Worm (Caenorhabditis elegans) whole organism, L2 larva: Measurements from ENCODE around the gene F40G9.14.

Source experiments
- C34F6.9 ChIP-seq: fragments of 150-350 bp; optimal IDR thresholded peaks from 2 replicates; lab custom pipeline; 2014; ENCODE audit warnings: missing biosample characterization, missing genetic modification characterization
- F13H6.1 ChIP-seq: sonication (generic microtip); optimal IDR thresholded peaks from 2 replicates; lab custom pipeline; 2016; ENCODE audit warnings: missing genetic modification characterization, missing compliant biosample characterization
- R02D3.7 ChIP-seq: fragments of 150-350 bp; optimal IDR thresholded peaks from 2 replicates; lab custom pipeline; 2014; ENCODE audit warnings: missing biosample characterization, missing genetic modification characterization
- ZK546.5 ChIP-seq: sonication (generic microtip); optimal IDR thresholded peaks from 2 replicates; lab custom pipeline; 2017; ENCODE audit warnings: missing biosample characterization, missing genetic modification characterization
- alr-1 ChIP-seq: fragments of 150-350 bp; optimal IDR thresholded peaks from 2 replicates; lab custom pipeline; 2014; ENCODE audit warnings: missing biosample characterization, missing genetic modification characterization
- aly-2 ChIP-seq: fragments of 150-350 bp; optimal IDR thresholded peaks from 2 replicates; lab custom pipeline; 2014; ENCODE audit warnings: missing biosample characterization, missing genetic modification characterization
- ama-1 ChIP-seq: fragments of 150-350 bp; optimal IDR thresholded peaks from 2 replicates; lab custom pipeline; 2018; ENCODE audit warnings: inconsistent platforms
- blmp-1 ChIP-seq: sonication (generic microtip); optimal IDR thresholded peaks from 2 replicates; lab custom pipeline; 2017; ENCODE audit warnings: missing genetic modification characterization, mild to moderate bottlenecking, missing compliant biosample characterization, antibody characterized with exemption, moderate library complexity; ENCODE audit not compliant: insufficient read depth
- ceh-16 ChIP-seq: fragments of 150-350 bp; optimal IDR thresholded peaks from 2 replicates; lab custom pipeline; 2014; ENCODE audit warnings: missing biosample characterization, missing genetic modification characterization
- ceh-82 ChIP-seq: fragments of 150-350 bp; optimal IDR thresholded peaks from 2 replicates; lab custom pipeline; 2014; ENCODE audit warnings: missing biosample characterization, missing genetic modification characterization
- crh-2 ChIP-seq: sonication (generic microtip); optimal IDR thresholded peaks from 2 replicates; lab custom pipeline; 2017; ENCODE audit warnings: missing biosample characterization, missing genetic modification characterization
- dmd-4 ChIP-seq: sonication (generic microtip); optimal IDR thresholded peaks from 2 replicates; lab custom pipeline; 2017; ENCODE audit warnings: missing biosample characterization, missing genetic modification characterization
- egl-27 ChIP-seq: sonication (generic microtip); optimal IDR thresholded peaks from 3 replicates; lab custom pipeline; 2017; ENCODE audit warnings: missing biosample characterization, missing genetic modification reagents, missing genetic modification characterization
- elt-1 ChIP-seq: fragments of 150-350 bp; optimal IDR thresholded peaks from 2 replicates; lab custom pipeline; 2014; ENCODE audit warnings: missing biosample characterization, missing genetic modification characterization
- elt-3 ChIP-seq: sonication (generic microtip); optimal IDR thresholded peaks from 2 replicates; lab custom pipeline; 2017; ENCODE audit warnings: missing biosample characterization, missing genetic modification characterization
- fos-1 ChIP-seq: fragments of 150-350 bp; optimal IDR thresholded peaks from 2 replicates; lab custom pipeline; 2014; ENCODE audit warnings: missing biosample characterization, missing genetic modification characterization
- gmeb-1 ChIP-seq: fragments of 150-350 bp; optimal IDR thresholded peaks from 2 replicates; lab custom pipeline; 2014; ENCODE audit warnings: missing biosample characterization, missing genetic modification characterization
- lin-11 ChIP-seq: fragments of 150-350 bp; sonication (generic microtip); optimal IDR thresholded peaks from 2 replicates; lab custom pipeline; 2014; ENCODE audit warnings: missing biosample characterization, missing genetic modification characterization, inconsistent platforms, mixed read lengths
- lin-13 ChIP-seq: fragments of 150-350 bp; optimal IDR thresholded peaks from 2 replicates; lab custom pipeline; 2014; ENCODE audit warnings: missing biosample characterization, missing genetic modification reagents, missing genetic modification characterization
- lin-39 ChIP-seq: fragments of 150-350 bp; optimal IDR thresholded peaks from 2 replicates; lab custom pipeline; 2014; ENCODE audit warnings: missing biosample characterization, missing genetic modification reagents, missing genetic modification characterization
- mab-5 ChIP-seq: fragments of 150-350 bp; optimal IDR thresholded peaks from 2 replicates; lab custom pipeline; 2014; ENCODE audit warnings: missing biosample characterization, missing genetic modification characterization
- mdl-1 ChIP-seq, 2 experiments: fragments of 150-350 bp in 1 of 2; sonication (generic microtip) in 1 of 2; optimal IDR thresholded peaks; 2 replicates each; lab custom pipeline; 2017; ENCODE audit warnings: missing biosample characterization in 2 of 2, missing genetic modification characterization in 2 of 2
- nhr-10 ChIP-seq: sonication (generic microtip); optimal IDR thresholded peaks from 2 replicates; lab custom pipeline; 2017; ENCODE audit warnings: missing biosample characterization, missing genetic modification characterization
- nhr-12 ChIP-seq: fragments of 150-350 bp; optimal IDR thresholded peaks from 2 replicates; lab custom pipeline; 2014; ENCODE audit warnings: missing biosample characterization, missing genetic modification characterization
- nhr-129 ChIP-seq: fragments of 150-350 bp; optimal IDR thresholded peaks from 2 replicates; lab custom pipeline; 2014; ENCODE audit warnings: missing biosample characterization, missing genetic modification characterization
- nhr-21 ChIP-seq: fragments of 150-350 bp; optimal IDR thresholded peaks from 2 replicates; lab custom pipeline; 2014; ENCODE audit warnings: missing biosample characterization, missing genetic modification characterization
- nhr-23 ChIP-seq: fragments of 150-350 bp; optimal IDR thresholded peaks from 2 replicates; lab custom pipeline; 2014; ENCODE audit warnings: missing biosample characterization, missing genetic modification reagents, missing genetic modification characterization
- nhr-25 ChIP-seq: fragments of 150-350 bp; sonication (generic microtip); optimal IDR thresholded peaks from 3 replicates; lab custom pipeline; 2014; ENCODE audit warnings: missing biosample characterization, missing genetic modification characterization
- nhr-77 ChIP-seq: fragments of 150-350 bp; optimal IDR thresholded peaks from 2 replicates; lab custom pipeline; 2014; ENCODE audit warnings: missing biosample characterization, missing genetic modification characterization
- peb-1 ChIP-seq: fragments of 150-350 bp; optimal IDR thresholded peaks from 2 replicates; lab custom pipeline; 2014; ENCODE audit warnings: missing biosample characterization, missing genetic modification characterization
- sem-4 ChIP-seq: fragments of 150-350 bp; optimal IDR thresholded peaks from 2 replicates; lab custom pipeline; 2014; ENCODE audit warnings: missing biosample characterization, missing genetic modification reagents, missing genetic modification characterization
- skn-1 ChIP-seq: sonication (generic microtip); optimal IDR thresholded peaks from 2 replicates; lab custom pipeline; 2017; ENCODE audit warnings: missing biosample characterization, missing genetic modification characterization
- sma-3 ChIP-seq: sonication (generic microtip); optimal IDR thresholded peaks from 2 replicates; lab custom pipeline; 2016; ENCODE audit warnings: missing genetic modification reagents, missing genetic modification characterization, missing compliant biosample characterization
- snpc-4 ChIP-seq: fragments of 150-350 bp; optimal IDR thresholded peaks from 2 replicates; lab custom pipeline; 2014; ENCODE audit warnings: missing biosample characterization, missing genetic modification characterization
- unc-39 ChIP-seq: fragments of 150-350 bp; optimal IDR thresholded peaks from 2 replicates; lab custom pipeline; 2014; ENCODE audit warnings: missing biosample characterization, missing genetic modification characterization
- unc-55 ChIP-seq: fragments of 150-350 bp; sonication (generic microtip); optimal IDR thresholded peaks from 3 replicates; lab custom pipeline; 2014; ENCODE audit warnings: missing biosample characterization, missing genetic modification reagents, missing genetic modification characterization
- zag-1 ChIP-seq: fragments of 150-350 bp; optimal IDR thresholded peaks from 2 replicates; lab custom pipeline; 2014; ENCODE audit warnings: missing biosample characterization, missing genetic modification characterization
- ztf-1 ChIP-seq: fragments of 200-800 bp; sonication (Bioruptor generic); conservative IDR thresholded peaks from 2 replicates; pipeline ENCODE4 v1.3.6; 2022; ENCODE audit warnings: missing genetic modification characterization, missing compliant biosample characterization

The F40G9.14 gene

ce11 chrIII:177715-178114 is at the start of gene F40G9.14:
Gene F40G9.14, minus strand, starts transcription at chrIII:177815.
- no peak for TF ChIP-seq peb-1 (tag; lab: Kevin White, UChicago)
- TF ChIP-seq egl-27 (tag; lab: Kevin White, UChicago) = no peak
- TF ChIP-seq nhr-23 (tag; lab: Kevin White, UChicago) = no peak
- no peak for TF ChIP-seq C34F6.9
- TF ChIP-seq unc-39 (tag; lab: Kevin White, UChicago) = no peak
- TF ChIP-seq dmd-4 (tag; lab: Kevin White, UChicago) = no peak
- no peak for TF ChIP-seq nhr-77 (tag; lab: Kevin White, UChicago)
- no peak for TF ChIP-seq R02D3.7 (tag; lab: Kevin White, UChicago)
- TF ChIP-seq ztf-1 (GFP tag; lab: Robert Waterston, UW) = no peak
- no peak for TF ChIP-seq ZK546.5 (tag; lab: Kevin White, UChicago)
- no peak for TF ChIP-seq snpc-4 (tag; lab: Kevin White, UChicago)
- no peak for TF ChIP-seq aly-2 (tag; lab: Kevin White, UChicago)
- no peak for TF ChIP-seq sem-4
- TF ChIP-seq mdl-1 (tag; optimal IDR thresholded peaks at IDR 0.05; lab: Kevin White, UChicago) = no peak
- no peak for TF ChIP-seq blmp-1 (tag; lab: Kevin White, UChicago)
- TF ChIP-seq crh-2 = no peak
- no peak for TF ChIP-seq fos-1
- no peak for TF ChIP-seq ama-1 (lab: Kevin White, UChicago)

- no peak for TF ChIP-seq sem-4
- no peak for TF ChIP-seq ceh-16 (tag; lab: Kevin White, UChicago)
- no peak for TF ChIP-seq ztf-1 (GFP tag; lab: Robert Waterston, UW)
- TF ChIP-seq lin-39 (tag; lab: Kevin White, UChicago) = no peak
- no peak for TF ChIP-seq alr-1
- no peak for TF ChIP-seq nhr-23 (tag; lab: Kevin White, UChicago)
- no peak for TF ChIP-seq nhr-129 (tag; lab: Kevin White, UChicago)
- no peak for TF ChIP-seq mab-5 (tag; lab: Kevin White, UChicago)
- TF ChIP-seq nhr-10 (tag; lab: Kevin White, UChicago) = no peak
- no peak for TF ChIP-seq F13H6.1 (tag; lab: Kevin White, UChicago)
- no peak for TF ChIP-seq ceh-82 (tag; lab: Kevin White, UChicago)
- no peak for TF ChIP-seq sma-3 (GFP tag; lab: Kevin White, UChicago)
- TF ChIP-seq skn-1 (tag; lab: Kevin White, UChicago) = no peak
- no peak for TF ChIP-seq nhr-21 (tag; lab: Kevin White, UChicago)
- no peak for TF ChIP-seq lin-13 (GFP tag; lab: Kevin White, UChicago)
- no peak for TF ChIP-seq elt-3 (tag; lab: Kevin White, UChicago)
- TF ChIP-seq elt-1 (tag; lab: Kevin White, UChicago) = no peak
- TF ChIP-seq unc-55 (GFP tag; lab: Kevin White, UChicago) = no peak
These were observed 49.4 kb upstream of the F40G9.14 start for ce11 chrIII:227033-227432.

ce11 chrIII:222508-222907 is 44.9 kb upstream of the F40G9.14 start:
- TF ChIP-seq ceh-82 (tag; lab: Kevin White, UChicago) = no peak
- TF ChIP-seq ztf-1 (GFP tag; lab: Robert Waterston, UW) = no peak
- no peak for TF ChIP-seq elt-1 (tag; lab: Kevin White, UChicago)
- TF ChIP-seq fos-1 = no peak
- TF ChIP-seq F13H6.1 (tag; lab: Kevin White, UChicago) = no peak
- no peak for TF ChIP-seq nhr-25 (tag; lab: Kevin White, UChicago)
- no peak for TF ChIP-seq dmd-4 (tag; lab: Kevin White, UChicago)
- no peak for TF ChIP-seq mab-5 (tag; lab: Kevin White, UChicago)
- TF ChIP-seq snpc-4 (tag; lab: Kevin White, UChicago) = no peak
- TF ChIP-seq nhr-12 = no peak
- no peak for TF ChIP-seq elt-3 (tag; lab: Kevin White, UChicago)
- TF ChIP-seq lin-11 (tag; lab: Kevin White, UChicago) = no peak
- TF ChIP-seq aly-2 (tag; lab: Kevin White, UChicago) = no peak
- no peak for TF ChIP-seq crh-2
- TF ChIP-seq zag-1 (tag; lab: Kevin White, UChicago) = no peak
- no peak for TF ChIP-seq nhr-21 (tag; lab: Kevin White, UChicago)
- TF ChIP-seq gmeb-1 (tag; lab: Kevin White, UChicago) = no peak

- TF ChIP-seq C34F6.9 = peak; percentile 3
- peak; percentile 55 for TF ChIP-seq unc-55 (GFP tag; lab: Kevin White, UChicago)
- no peak for TF ChIP-seq R02D3.7 (tag; lab: Kevin White, UChicago)
- TF ChIP-seq elt-1 (tag; lab: Kevin White, UChicago) = no peak
- peak; percentile 23 for TF ChIP-seq F13H6.1 (tag; lab: Kevin White, UChicago)
These were observed 42.8 kb upstream of the F40G9.14 start for ce11 chrIII:220368-220767.
